Worm (Caenorhabditis elegans) whole organism, L4 larva: Measurements from ENCODE around the gene fbxa-37.

Source experiments
- R02D3.7 ChIP-seq: fragments of 150-350 bp; sonication (generic microtip); optimal IDR thresholded peaks from 3 replicates; lab custom pipeline; 2014; ENCODE audit warnings: missing biosample characterization, missing genetic modification characterization
- T20F7.1 ChIP-seq: fragments of 200-800 bp; sonication (Bioruptor generic); optimal IDR thresholded peaks from 2 replicates; lab custom pipeline; 2018; ENCODE audit warnings: mild to moderate bottlenecking, missing genetic modification characterization, missing compliant biosample characterization
- T26A8.4 ChIP-seq: fragments of 200-800 bp; sonication (Bioruptor generic); IDR thresholded peaks from 2 replicates; pipeline ENCODE4 v1.3.6; 2022; ENCODE audit warnings: missing genetic modification characterization, missing compliant biosample characterization
- Y48G9A.11 ChIP-seq: fragments of 200-800 bp; sonication (Bioruptor generic); IDR thresholded peaks from 2 replicates; pipeline ENCODE4 v1.3.6; 2022; ENCODE audit warnings: missing genetic modification reagents, missing genetic modification characterization, missing compliant biosample characterization
- Y5F2A.4 ChIP-seq: fragments of 200-800 bp; sonication (Bioruptor generic); optimal IDR thresholded peaks from 2 replicates; lab custom pipeline; 2018; ENCODE audit warnings: mild to moderate bottlenecking, missing genetic modification characterization, missing compliant biosample characterization
- ZK546.5 ChIP-seq, 2 experiments: sonication (generic microtip); optimal IDR thresholded peaks; 2 replicates each; lab custom pipeline; 2017; ENCODE audit warnings: missing biosample characterization in 2 of 2, missing genetic modification characterization in 2 of 2
- aha-1 ChIP-seq: fragments of 150-350 bp; peaks from one replicate; lab custom pipeline; 2014; ENCODE audit warnings: missing biosample characterization, missing genetic modification characterization
- arid-1 ChIP-seq: fragments of 200-800 bp; sonication (Bioruptor generic); conservative IDR thresholded peaks from 2 replicates; pipeline ENCODE4 v1.3.6; 2022; ENCODE audit warnings: missing genetic modification reagents, missing genetic modification characterization, missing compliant biosample characterization
- attf-4 ChIP-seq: sonication (generic microtip); optimal IDR thresholded peaks from 3 replicates; lab custom pipeline; 2017; ENCODE audit warnings: missing biosample characterization, missing genetic modification characterization
- ctbp-1 ChIP-seq: fragments of 200-800 bp; sonication (Bioruptor generic); IDR thresholded peaks from 2 replicates; pipeline ENCODE4 v1.3.6; 2022; ENCODE audit warnings: missing genetic modification reagents, missing genetic modification characterization, missing compliant biosample characterization
- daf-12 ChIP-seq: fragments of 150-350 bp; optimal IDR thresholded peaks from 2 replicates; lab custom pipeline; 2014; ENCODE audit warnings: missing biosample characterization, missing genetic modification reagents, missing genetic modification characterization
- daf-16 ChIP-seq, 3 experiments: sonication (generic microtip); optimal IDR thresholded peaks; 2 replicates each; lab custom pipeline; 2016 to 2017; ENCODE audit warnings: missing genetic modification characterization in 3 of 3, missing genetic modification reagents in 3 of 3, mild to moderate bottlenecking in 2 of 3, missing compliant biosample characterization in 2 of 3, missing biosample characterization in 1 of 3, moderate library complexity in 1 of 3
- daf-19 ChIP-seq: fragments of 200-800 bp; sonication (Bioruptor generic); conservative IDR thresholded peaks from 2 replicates; pipeline ENCODE4 v1.3.6; 2022; ENCODE audit warnings: missing genetic modification characterization, missing compliant biosample characterization
- dmd-6 ChIP-seq: fragments of 200-800 bp; sonication (Bioruptor generic); IDR thresholded peaks from 2 replicates; pipeline ENCODE4 v1.3.6; 2022; ENCODE audit warnings: missing genetic modification reagents, missing genetic modification characterization, missing compliant biosample characterization
- dmd-9 ChIP-seq: fragments of 200-800 bp; sonication (Bioruptor generic); IDR thresholded peaks from 2 replicates; pipeline ENCODE4 v1.3.6; 2022; ENCODE audit warnings: missing genetic modification reagents, missing genetic modification characterization, missing compliant biosample characterization
- duxl-1 ChIP-seq: sonication (generic microtip); optimal IDR thresholded peaks from 2 replicates; lab custom pipeline; 2016; ENCODE audit warnings: mild to moderate bottlenecking, missing genetic modification characterization, moderate library complexity, missing compliant biosample characterization; ENCODE audit not compliant: poor library complexity
- dve-1 ChIP-seq: sonication (generic microtip); optimal IDR thresholded peaks from 2 replicates; lab custom pipeline; 2017; ENCODE audit warnings: antibody characterized with exemption, mild to moderate bottlenecking, missing genetic modification characterization, missing compliant biosample characterization; ENCODE audit not compliant: insufficient read depth
- gei-8 ChIP-seq: fragments of 200-800 bp; sonication (Bioruptor generic); optimal IDR thresholded peaks from 2 replicates; lab custom pipeline; 2018; ENCODE audit warnings: mild to moderate bottlenecking, missing genetic modification characterization, missing compliant biosample characterization
- hlh-11 ChIP-seq: fragments of 200-800 bp; sonication (Bioruptor generic); optimal IDR thresholded peaks from 2 replicates; lab custom pipeline; 2018; ENCODE audit warnings: mild to moderate bottlenecking, missing genetic modification characterization, missing compliant biosample characterization
- lin-39 ChIP-seq: fragments of 150-350 bp; optimal IDR thresholded peaks from 2 replicates; lab custom pipeline; 2014; ENCODE audit warnings: missing biosample characterization, missing genetic modification reagents, missing genetic modification characterization
- lir-3 ChIP-seq: sonication (generic microtip); optimal IDR thresholded peaks from 2 replicates; lab custom pipeline; 2016; ENCODE audit warnings: mild to moderate bottlenecking, missing genetic modification characterization, missing compliant biosample characterization
- madf-9 ChIP-seq: fragments of 200-800 bp; sonication (Bioruptor generic); conservative IDR thresholded peaks from 2 replicates; pipeline ENCODE4 v1.3.6; 2022; ENCODE audit warnings: missing genetic modification reagents, missing genetic modification characterization, missing compliant biosample characterization
- mdl-1 ChIP-seq, 2 experiments: fragments of 150-350 bp in 1 of 2; sonication (generic microtip) in 1 of 2; optimal IDR thresholded peaks; 2 replicates each; lab custom pipeline; 2014 to 2017; ENCODE audit warnings: missing biosample characterization in 2 of 2, missing genetic modification characterization in 2 of 2
- nhr-10 ChIP-seq: fragments of 150-350 bp; optimal IDR thresholded peaks from 2 replicates; lab custom pipeline; 2014; ENCODE audit warnings: missing biosample characterization, missing genetic modification characterization
- nhr-102 ChIP-seq: sonication (generic microtip); optimal IDR thresholded peaks from 2 replicates; lab custom pipeline; 2016; ENCODE audit warnings: mild to moderate bottlenecking, missing genetic modification characterization, moderate library complexity, missing compliant biosample characterization
- nhr-111 ChIP-seq: fragments of 200-800 bp; sonication (Bioruptor generic); optimal IDR thresholded peaks from 2 replicates; lab custom pipeline; 2018; ENCODE audit warnings: mild to moderate bottlenecking, missing genetic modification characterization, missing compliant biosample characterization
- nhr-25 ChIP-seq: sonication (generic microtip); optimal IDR thresholded peaks from 2 replicates; lab custom pipeline; 2017; ENCODE audit warnings: missing genetic modification characterization, mild to moderate bottlenecking, missing compliant biosample characterization, antibody characterized with exemption, moderate library complexity, borderline replicate concordance; ENCODE audit not compliant: insufficient read depth
- nhr-6 ChIP-seq: fragments of 150-350 bp; optimal IDR thresholded peaks from 2 replicates; lab custom pipeline; 2014; ENCODE audit warnings: missing biosample characterization, missing genetic modification characterization
- nhr-76 ChIP-seq: fragments of 150-350 bp; optimal IDR thresholded peaks from 2 replicates; lab custom pipeline; 2014; ENCODE audit warnings: missing biosample characterization, missing genetic modification characterization
- nhr-77 ChIP-seq: fragments of 150-350 bp; optimal IDR thresholded peaks from 2 replicates; lab custom pipeline; 2014; ENCODE audit warnings: missing biosample characterization, missing genetic modification characterization
- pqm-1 ChIP-seq: sonication (generic microtip); optimal IDR thresholded peaks from 2 replicates; lab custom pipeline; 2017; ENCODE audit warnings: missing biosample characterization, missing genetic modification characterization
- saeg-2 ChIP-seq: fragments of 200-800 bp; sonication (Bioruptor generic); IDR thresholded peaks from 2 replicates; pipeline ENCODE4 v1.3.6; 2022; ENCODE audit warnings: missing genetic modification reagents, missing genetic modification characterization, missing compliant biosample characterization
- skn-1 ChIP-seq: fragments of 150-350 bp; optimal IDR thresholded peaks from 2 replicates; lab custom pipeline; 2014; ENCODE audit warnings: missing biosample characterization, missing genetic modification characterization
- snpc-1.2 ChIP-seq: fragments of 200-800 bp; sonication (Bioruptor generic); IDR thresholded peaks from 2 replicates; pipeline ENCODE4 v1.3.6; 2022; ENCODE audit warnings: missing genetic modification reagents, missing genetic modification characterization, missing compliant biosample characterization
- tra-1 ChIP-seq: fragments of 200-800 bp; sonication (Bioruptor generic); IDR thresholded peaks from 2 replicates; pipeline ENCODE4 v1.3.6; 2022; ENCODE audit warnings: missing genetic modification reagents, missing genetic modification characterization, missing compliant biosample characterization
- unc-130 ChIP-seq: sonication (generic microtip); optimal IDR thresholded peaks from 2 replicates; lab custom pipeline; 2016; ENCODE audit warnings: missing genetic modification reagents, missing genetic modification characterization, missing compliant biosample characterization
- unc-39 ChIP-seq: sonication (generic microtip); optimal IDR thresholded peaks from 2 replicates; lab custom pipeline; 2017; ENCODE audit warnings: missing biosample characterization, missing genetic modification characterization
- unc-62 ChIP-seq, 3 experiments: fragments of 150-350 bp in 1 of 3; sonication (generic microtip); optimal IDR thresholded peaks in 2 of 3; peaks in 1 of 3; 1 replicate in 1 of 3; 2 replicates in 2 of 3; lab custom pipeline; 2014 to 2017; ENCODE audit warnings: missing biosample characterization in 3 of 3, missing genetic modification characterization in 3 of 3, missing genetic modification reagents in 3 of 3, missing genotype in 1 of 3
- zfp-3 ChIP-seq: fragments of 200-800 bp; sonication (Bioruptor generic); conservative IDR thresholded peaks from 2 replicates; pipeline ENCODE4 v1.3.6; 2022; ENCODE audit warnings: missing genetic modification reagents, missing genetic modification characterization, missing compliant biosample characterization
- zip-11 ChIP-seq: fragments of 200-800 bp; sonication (Bioruptor generic); IDR thresholded peaks from 2 replicates; pipeline ENCODE4 v1.3.6; 2022; ENCODE audit warnings: missing genetic modification characterization, missing compliant biosample characterization

fbxa-37 gene

DNA sequence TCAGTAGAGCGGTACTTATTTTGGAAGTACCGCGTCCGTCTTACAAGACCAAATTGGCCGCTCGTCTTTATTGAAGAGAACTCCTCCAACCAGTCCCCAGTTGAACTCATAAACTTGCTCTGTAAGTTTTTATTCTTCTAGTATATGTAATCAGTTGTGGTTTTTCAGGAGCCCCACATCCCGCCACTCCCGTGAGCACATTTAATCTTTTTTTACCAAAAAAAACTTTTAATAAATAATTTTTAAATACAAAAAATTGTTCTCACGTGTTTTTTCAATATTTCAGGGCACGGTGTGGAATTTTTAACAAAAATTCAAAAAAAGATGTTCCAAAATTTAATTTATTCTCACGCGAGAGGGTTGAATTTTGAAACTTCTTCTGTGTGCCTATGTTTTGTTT lies 39.7 kb downstream of the fbxa-37 start, which contains the start of gene fbxa-14:
Gene fbxa-14 (minus strand): TSS at position 101 of the 400 bp plus-strand sequence.
- TF ChIP-seq zip-11 = no peak
- TF ChIP-seq T20F7.1 (GFP tag; lab: Kevin White, UChicago) = no peak
- no peak for TF ChIP-seq madf-9
- TF ChIP-seq nhr-102 (tag; lab: Kevin White, UChicago) = no peak
- no peak for TF ChIP-seq daf-19 (GFP tag; lab: Robert Waterston, UW)
- TF ChIP-seq gei-8 = no peak
- no peak for TF ChIP-seq ctbp-1 (GFP tag; lab: Robert Waterston, UW)
- TF ChIP-seq nhr-111 (GFP tag; lab: Kevin White, UChicago) = no peak
- no peak for TF ChIP-seq nhr-76
- TF ChIP-seq daf-16 (GFP tag; optimal IDR thresholded peaks at IDR 0.05; lab: Kevin White, UChicago) = no peak
- no peak for TF ChIP-seq daf-16 (tag; optimal IDR thresholded peaks at IDR 0.05; lab: Kevin White, UChicago)
- TF ChIP-seq, all 104 proteins: peak for 0

DNA sequence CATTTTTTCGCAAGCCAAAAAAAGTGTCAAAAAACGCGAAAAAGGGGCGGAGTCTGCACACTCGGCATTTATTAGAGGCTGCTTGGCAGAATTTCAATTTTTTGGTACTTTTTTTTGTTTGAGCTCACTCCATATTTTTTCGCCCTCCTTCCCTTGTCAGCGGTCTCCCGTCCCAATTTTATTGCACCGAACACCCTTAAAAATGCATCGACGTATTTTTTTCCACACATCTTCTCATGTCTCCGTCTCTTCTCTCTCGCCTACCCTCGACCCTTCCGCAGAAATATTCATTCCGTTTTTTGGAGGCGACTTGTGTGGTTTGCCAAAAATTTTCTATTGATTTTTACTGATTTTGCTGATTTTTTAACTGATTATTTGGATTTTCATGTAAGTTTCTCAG lies 41.7 kb downstream of the fbxa-37 start, which contains the start of gene Y82E9BL.18:
Gene Y82E9BL.18 (plus strand): TSS at position 301 of the 400 bp plus-strand sequence.
- no peak for TF ChIP-seq nhr-10 (tag; lab: Kevin White, UChicago)
- TF ChIP-seq aha-1 = peak; percentile 23

DNA sequence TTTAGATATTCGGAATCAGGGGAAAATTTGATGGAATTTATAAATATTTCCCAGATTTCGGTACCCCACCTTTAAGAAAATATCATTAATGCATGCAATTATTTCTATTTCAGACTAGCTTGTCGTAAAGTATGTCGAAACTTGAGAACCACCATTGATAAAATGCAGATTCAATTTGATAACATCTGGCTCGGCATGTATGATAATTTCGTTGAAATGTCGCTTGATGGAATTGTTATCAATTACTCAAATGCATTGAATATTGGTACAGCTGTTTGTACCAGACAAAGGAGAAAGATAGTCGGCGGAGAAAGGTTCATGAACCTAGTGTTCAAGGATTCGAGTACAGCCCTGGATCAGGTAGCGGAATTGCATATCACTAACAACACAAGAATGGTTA lies 47.1 kb downstream of the fbxa-37 start, which contains the start of gene Y82E9BL.19:
Gene Y82E9BL.19 (plus strand): TSS at position 123 of the 400 bp plus-strand sequence.
- no peak for TF ChIP-seq unc-130 (GFP tag; lab: Kevin White, UChicago)
- no peak for TF ChIP-seq lin-39 (tag; lab: Kevin White, UChicago)
- TF ChIP-seq R02D3.7 = no peak
- no peak for TF ChIP-seq daf-16 (GFP tag; optimal IDR thresholded peaks at IDR 0.05; lab: Kevin White, UChicago)
- TF ChIP-seq daf-16 (tag; optimal IDR thresholded peaks at IDR 0.05; lab: Kevin White, UChicago) = peak; percentile 12
- no peak for TF ChIP-seq attf-4 (tag; lab: Kevin White, UChicago)
- no peak for TF ChIP-seq mdl-1 (tag; optimal IDR thresholded peaks at IDR 0.05; lab: Kevin White, UChicago)
- no peak for TF ChIP-seq nhr-6 (tag; lab: Kevin White, UChicago)
- TF ChIP-seq unc-39 (tag; lab: Kevin White, UChicago) = no peak
- no peak for TF ChIP-seq lir-3 (tag; lab: Kevin White, UChicago)
- TF ChIP-seq pqm-1 = peak; percentile 13
- TF ChIP-seq zfp-3 (GFP tag; lab: Robert Waterston, UW) = no peak
- TF ChIP-seq tra-1 (GFP tag; lab: Robert Waterston, UW) = no peak
- TF ChIP-seq dve-1 (tag; lab: Kevin White, UChicago) = no peak
- TF ChIP-seq nhr-25 (tag; lab: Kevin White, UChicago) = no peak
- no peak for TF ChIP-seq daf-12
- TF ChIP-seq saeg-2 (GFP tag; lab: Robert Waterston, UW) = no peak
- peak; percentile 60 for TF ChIP-seq hlh-11 (tag; lab: Kevin White, UChicago)
- no peak for TF ChIP-seq snpc-1.2
- TF ChIP-seq duxl-1 = no peak
- TF ChIP-seq Y48G9A.11 = no peak
- TF ChIP-seq dmd-6 = peak; percentile 51
- TF ChIP-seq skn-1 (tag; lab: Kevin White, UChicago) = no peak
- no peak for TF ChIP-seq nhr-77 (tag; lab: Kevin White, UChicago)
- TF ChIP-seq aha-1 = peak; percentile 27
- TF ChIP-seq unc-62 (GFP tag; optimal IDR thresholded peaks at IDR 0.05 in 1 of 2; lab: Kevin White, UChicago) = peak in 1 of 2 experiments; percentile 34
- TF ChIP-seq unc-62 (tag; optimal IDR thresholded peaks at IDR 0.05; lab: Kevin White, UChicago) = no peak
- TF ChIP-seq nhr-10 (tag; lab: Kevin White, UChicago) = no peak
- no peak for TF ChIP-seq ZK546.5 (tag; optimal IDR thresholded peaks at IDR 0.05; lab: Kevin White, UChicago)
- TF ChIP-seq dmd-9 (GFP tag; lab: Robert Waterston, UW) = no peak
- no peak for TF ChIP-seq T26A8.4 (GFP tag; lab: Robert Waterston, UW)
- TF ChIP-seq Y5F2A.4 = no peak
- TF ChIP-seq arid-1 (GFP tag; lab: Robert Waterston, UW) = no peak
